Fruit fly (Drosophila melanogaster): ENCODE data around the gene CG17786.

dm6 chr3R:24234721-24235120 is 16.2 kb upstream of the CG17786 start:
- TF ChIP-seq CG14655 (GFP tag; optimal IDR thresholded peaks at IDR 0.05) (no peak), Snoo (tag; optimal IDR thresholded peaks at IDR 0.05) (no peak), D1 (tag; optimal IDR thresholded peaks at IDR 0.05) (no peak), CG10348 (GFP tag; IDR thresholded peaks at IDR 0.05) (no peak), CG4496 (GFP tag; IDR thresholded peaks at IDR 0.05) (no peak), CG13204 (GFP tag; optimal IDR thresholded peaks at IDR 0.05) (no peak), gl (tag; optimal IDR thresholded peaks at IDR 0.05) (no peak), Pif1B (GFP tag; optimal IDR thresholded peaks at IDR 0.05) (no peak), fd96Ca (GFP tag; IDR thresholded peaks at IDR 0.05) (no peak), CG15710 (tag; optimal IDR thresholded peaks at IDR 0.05) (no peak), EcR (GFP tag; optimal IDR thresholded peaks at IDR 0.05) (no peak)
